Worm (Caenorhabditis elegans) whole organism, L3 larva: ENCODE measurements around the gene B0432.14.

Experiments
- egl-27 ChIP-seq: sonication (generic microtip); optimal IDR thresholded peaks from 4 replicates; lab custom pipeline; 2017; ENCODE audit warnings: missing biosample characterization, missing genetic modification reagents, missing genetic modification characterization
- elt-3 ChIP-seq, 3 experiments: fragments of 150-350 bp in 1 of 3; sonication (generic microtip) in 2 of 3; optimal IDR thresholded peaks; 2 replicates in 2 of 3; 4 replicates in 1 of 3; lab custom pipeline; 2014 to 2017; ENCODE audit warnings: missing biosample characterization in 3 of 3, missing genetic modification characterization in 3 of 3
- fos-1 ChIP-seq: fragments of 150-350 bp; optimal IDR thresholded peaks from 2 replicates; lab custom pipeline; 2014; ENCODE audit warnings: missing biosample characterization, missing genetic modification characterization
- lin-15B ChIP-seq: fragments of 150-350 bp; optimal IDR thresholded peaks from 2 replicates; lab custom pipeline; 2014; ENCODE audit warnings: missing biosample characterization, missing genetic modification characterization
- lin-39 ChIP-seq: fragments of 150-350 bp; optimal IDR thresholded peaks from 2 replicates; lab custom pipeline; 2018; ENCODE audit warnings: missing biosample characterization, missing genetic modification reagents, missing genetic modification characterization
- nhr-11 ChIP-seq: fragments of 150-350 bp; optimal IDR thresholded peaks from 2 replicates; lab custom pipeline; 2014; ENCODE audit warnings: missing biosample characterization, missing genetic modification characterization
- nhr-237 ChIP-seq: fragments of 150-350 bp; optimal IDR thresholded peaks from 2 replicates; lab custom pipeline; 2014; ENCODE audit warnings: missing biosample characterization, missing genetic modification characterization
- unc-39 ChIP-seq: sonication (generic microtip); optimal IDR thresholded peaks from 4 replicates; lab custom pipeline; 2017; ENCODE audit warnings: missing biosample characterization, missing genetic modification characterization

- TF ChIP-seq egl-27 (tag; lab: Kevin White, UChicago) (no peak), lin-15B (tag; lab: Kevin White, UChicago) (no peak), fos-1 (tag; lab: Kevin White, UChicago) (no peak), elt-3 (tag; optimal IDR thresholded peaks at IDR 0.05; lab: Kevin White, UChicago) (no peak), lin-39 (tag; lab: Kevin White, UChicago) (no peak), nhr-237 (tag; lab: Kevin White, UChicago) (no peak), nhr-11 (tag; lab: Kevin White, UChicago) (no peak), unc-39 (tag; lab: Kevin White, UChicago) (no peak)
These were observed 24.6 kb downstream of the B0432.14 start, which contains the start of gene mrpl-41 for ce11 chrII:288705-289205.
